Worm (Caenorhabditis elegans) whole organism, L4/young adult: ENCODE results near the gene mre-11.

ENCODE experiments used
- W03F9.2 ChIP-seq: fragments of 150-350 bp; optimal IDR thresholded peaks from 2 replicates; lab custom pipeline; 2014; ENCODE audit warnings: missing biosample characterization, missing genetic modification characterization
- dao-5 ChIP-seq: sonication (generic microtip); optimal IDR thresholded peaks from 2 replicates; lab custom pipeline; 2016; ENCODE audit warnings: missing genotype, missing genetic modification characterization, moderate library complexity, missing compliant biosample characterization
- him-1 ChIP-seq: sonication (generic microtip); optimal IDR thresholded peaks from 2 replicates; lab custom pipeline; 2016; ENCODE audit warnings: missing genotype, missing genetic modification reagents, missing genetic modification characterization, missing compliant biosample characterization

DNA sequence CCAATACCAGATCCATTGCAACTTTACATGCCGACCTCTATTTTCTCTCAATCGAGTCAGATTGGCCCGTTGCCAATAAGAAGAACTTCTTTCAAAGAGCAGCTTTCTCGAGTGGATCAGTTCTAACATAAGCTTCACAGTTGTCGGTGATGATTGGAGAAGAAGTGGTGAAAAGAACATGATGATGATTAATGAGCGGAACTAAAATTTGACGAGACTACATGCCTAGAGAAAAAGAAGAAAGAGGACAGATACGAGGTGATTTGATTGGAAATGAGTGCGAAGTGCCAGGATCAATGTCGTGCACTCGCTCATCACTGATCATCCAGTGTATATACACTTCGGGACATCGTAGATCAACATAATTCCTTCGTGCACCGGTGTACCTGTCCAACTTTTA, 9.0 kb downstream of the mre-11 start:
- no peak for TF ChIP-seq him-1
- TF ChIP-seq dao-5 (tag; lab: Kevin White, UChicago) = no peak
- TF ChIP-seq W03F9.2 (tag; lab: Kevin White, UChicago) = no peak
